Fruit fly (Drosophila melanogaster) whole organism, pupa: Measurements from ENCODE around the gene mRpL27.

Experiments
- CG10348 ChIP-seq: fragments of 200-800 bp; sonication (Bioruptor generic); IDR thresholded peaks from 2 replicates; pipeline ENCODE4 v1.3.6; 2022; ENCODE audit warnings: missing biosample characterization, missing genetic modification characterization
- CG15710 ChIP-seq: fragments of 200-800 bp; sonication (Bioruptor generic); optimal IDR thresholded peaks from 2 replicates; lab custom pipeline; 2018; ENCODE audit warnings: missing biosample characterization, mild to moderate bottlenecking, missing genetic modification characterization, moderate library complexity
- CG32121 ChIP-seq: fragments of 200-800 bp; sonication (Bioruptor generic); IDR thresholded peaks from 2 replicates; pipeline ENCODE4 v1.3.6; 2022; ENCODE audit warnings: missing biosample characterization, missing genetic modification characterization
- CG34367 ChIP-seq: fragments of 200-800 bp; sonication (Bioruptor generic); optimal IDR thresholded peaks from 2 replicates; lab custom pipeline; 2018; ENCODE audit warnings: missing biosample characterization, mild to moderate bottlenecking, missing genetic modification characterization
- CG8159 ChIP-seq: fragments of 200-800 bp; sonication (Bioruptor generic); optimal IDR thresholded peaks from 3 replicates; lab custom pipeline; 2018; ENCODE audit warnings: missing biosample characterization, mild to moderate bottlenecking, missing genetic modification characterization, moderate library complexity
- CG8301 ChIP-seq: fragments of 200-800 bp; sonication (Bioruptor generic); optimal IDR thresholded peaks from 2 replicates; lab custom pipeline; 2018; ENCODE audit warnings: missing biosample characterization, mild to moderate bottlenecking, missing genetic modification characterization
- D1 ChIP-seq: fragments of 200-800 bp; sonication (Bioruptor generic); optimal IDR thresholded peaks from 2 replicates; lab custom pipeline; 2018; ENCODE audit warnings: missing biosample characterization, mild to moderate bottlenecking, missing genetic modification characterization, moderate library complexity
- Snoo ChIP-seq: fragments of 200-800 bp; sonication (Bioruptor generic); optimal IDR thresholded peaks from 3 replicates; lab custom pipeline; 2017; ENCODE audit warnings: missing biosample characterization, mild to moderate bottlenecking, missing genetic modification characterization, inconsistent platforms
- fd96Ca ChIP-seq: fragments of 200-800 bp; sonication (Bioruptor generic); IDR thresholded peaks from 3 replicates; pipeline ENCODE4 v1.3.6; 2022; ENCODE audit warnings: missing biosample characterization, missing genetic modification characterization

- TF ChIP-seq D1 (tag; lab: Kevin White, UChicago) (no peak), CG8159 (tag; lab: Kevin White, UChicago) (no peak), CG10348 (GFP tag; lab: Robert Waterston, UW) (no peak), CG32121 (no peak), fd96Ca (no peak), CG34367 (no peak), Snoo (tag; lab: Kevin White, UChicago) (no peak), CG8301 (no peak), CG15710 (tag; lab: Kevin White, UChicago) (no peak)
Measured at dm6 chr2L:4444457-4444856, 15.0 kb downstream of the mRpL27 start, which contains the start of the genes morgue and Elp3.
